Worm (Caenorhabditis elegans) whole organism, young adult: ENCODE results near the gene tre-5.

Source experiments
- bed-2 ChIP-seq: fragments of 200-800 bp; sonication (Bioruptor generic); IDR thresholded peaks from 2 replicates; pipeline ENCODE4 v1.3.6; 2022; ENCODE audit warnings: missing genetic modification reagents, missing genetic modification characterization, missing compliant biosample characterization
- unc-62 ChIP-seq: fragments of 150-350 bp; optimal IDR thresholded peaks from 2 replicates; lab custom pipeline; 2014; ENCODE audit warnings: missing biosample characterization, missing genetic modification reagents, missing genetic modification characterization

ce11 chrII:33904-34303 lies 21.2 kb downstream of the tre-5 start, which contains the start of gene F23F1.2:
- TF ChIP-seq bed-2 (GFP tag; lab: Robert Waterston, UW) (no peak), unc-62 (GFP tag; lab: Kevin White, UChicago) (no peak)
